Fruit fly (Drosophila melanogaster) whole organism: ENCODE data around the gene CG13364.
"Not testable (repeated sequence)": the region's sequence is repeated elsewhere in the genome, so short reads cannot be mapped to it uniquely, and the experiment has no call there.

Experiments used
- CG8478 ChIP-seq: fragments of >200 bp; optimal IDR thresholded peaks from 2 replicates; lab custom pipeline; 2018; ENCODE audit warnings: inconsistent platforms
- Dll ChIP-seq: fragments of >200 bp; optimal IDR thresholded peaks from 2 replicates; lab custom pipeline; 2017
- EcR ChIP-seq, 2 experiments: fragments of >200 bp; optimal IDR thresholded peaks; 2 replicates each; lab custom pipeline; 2017; ENCODE audit warnings: missing biosample characterization in 2 of 2, missing genetic modification characterization in 2 of 2, missing genetic modification reagents in 2 of 2
- pan ChIP-seq: fragments of >200 bp; optimal IDR thresholded peaks from 2 replicates; lab custom pipeline; 2017
- psq ChIP-seq: fragments of >200 bp; optimal IDR thresholded peaks from 2 replicates; lab custom pipeline; 2017
- usp ChIP-seq: fragments of >200 bp; optimal IDR thresholded peaks from 2 replicates; lab custom pipeline; 2017; ENCODE audit warnings: missing biosample characterization, missing genetic modification characterization, mixed read lengths

The CG13364 gene

DNA sequence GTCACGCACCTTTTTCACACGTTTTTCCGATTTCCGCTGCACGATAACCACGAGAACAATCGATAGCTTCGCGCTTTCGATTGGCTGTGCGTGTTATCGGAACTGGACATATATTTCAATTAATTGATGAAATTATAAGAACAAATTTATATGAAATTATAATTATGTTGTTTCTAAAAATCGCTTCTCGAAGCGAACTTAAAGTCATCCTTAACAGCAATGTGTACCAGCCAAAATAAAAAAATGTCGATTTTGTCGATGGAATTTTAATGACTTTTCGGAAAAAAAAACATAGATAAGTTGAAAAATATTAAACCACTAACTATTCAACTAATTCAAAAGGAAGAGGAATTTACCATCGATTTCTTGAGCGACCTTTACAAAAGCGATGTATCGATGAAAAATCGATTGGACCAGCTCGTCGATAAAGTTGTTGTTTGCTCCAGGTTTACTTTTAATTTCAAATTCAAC, at the start of gene CG13364, which contains the start of gene Hinfp:
Gene CG13364, minus strand, starts transcription at position 47 of the 471 bp plus-strand sequence.
Gene Hinfp, plus strand, starts transcription at position 386 of the 471 bp plus-strand sequence.
- TF ChIP-seq CG8478 (lab: Kevin White, UChicago) (no peak), EcR (GFP tag; optimal IDR thresholded peaks at IDR 0.05; lab: Kevin White, UChicago) (no peak), pan (lab: Kevin White, UChicago) (no peak)

DNA sequence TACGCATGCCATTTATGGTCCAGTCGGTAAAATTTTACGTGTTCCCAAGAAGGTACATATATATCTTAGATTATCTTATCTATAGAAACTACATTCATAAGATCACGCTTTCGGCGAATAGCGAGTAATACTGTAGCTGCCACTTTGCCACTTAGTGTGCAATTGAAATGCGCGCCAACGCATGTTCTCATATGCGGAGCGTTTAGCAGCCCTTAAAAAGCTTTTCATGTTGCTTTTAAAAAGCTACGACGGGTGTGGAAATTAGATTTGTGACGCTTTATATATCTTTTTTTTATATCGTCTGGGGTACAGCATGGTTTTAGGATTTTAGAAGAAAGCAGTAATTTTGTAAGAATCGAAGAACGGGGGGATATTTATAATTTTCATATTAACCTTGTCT, 33.0 kb upstream of the CG13364 start:
- TF ChIP-seq CG8478 (lab: Kevin White, UChicago) (no peak), Dll (lab: Kevin White, UChicago) (no peak), psq (lab: Kevin White, UChicago) (no peak), pan (lab: Kevin White, UChicago) (no peak)

DNA sequence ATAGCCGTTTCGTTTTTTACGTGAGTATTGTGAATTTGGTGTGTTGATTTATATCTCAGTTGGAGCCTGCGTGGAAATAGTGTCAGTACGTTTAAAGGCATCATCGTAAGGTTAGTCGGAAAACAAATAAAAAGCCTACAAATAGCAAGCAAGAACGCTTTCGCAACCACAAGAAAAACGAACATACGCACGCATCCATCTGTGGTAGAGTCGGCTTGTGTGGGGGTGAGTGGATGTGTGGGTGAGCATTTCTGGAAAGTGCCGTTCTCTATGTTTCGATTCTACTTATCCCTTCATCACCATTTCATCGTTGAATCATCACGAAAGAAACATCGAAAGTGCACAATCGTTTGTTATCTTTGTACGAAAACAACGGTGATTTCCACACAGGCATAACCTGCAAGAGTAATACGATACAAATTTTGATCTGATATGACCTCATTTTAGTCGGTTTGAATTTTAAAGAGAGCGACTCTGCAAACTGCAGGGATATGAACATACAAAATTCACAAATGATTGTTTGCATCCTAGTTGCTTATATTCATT, 31.4 kb upstream of the CG13364 start:
- TF ChIP-seq pan (lab: Kevin White, UChicago) (no peak), CG8478 (lab: Kevin White, UChicago) (no peak), EcR (GFP tag; optimal IDR thresholded peaks at IDR 0.05; lab: Kevin White, UChicago) (no peak), usp (GFP tag; lab: Kevin White, UChicago) (no peak), Dll (lab: Kevin White, UChicago) (no peak), psq (lab: Kevin White, UChicago) (no peak)

DNA sequence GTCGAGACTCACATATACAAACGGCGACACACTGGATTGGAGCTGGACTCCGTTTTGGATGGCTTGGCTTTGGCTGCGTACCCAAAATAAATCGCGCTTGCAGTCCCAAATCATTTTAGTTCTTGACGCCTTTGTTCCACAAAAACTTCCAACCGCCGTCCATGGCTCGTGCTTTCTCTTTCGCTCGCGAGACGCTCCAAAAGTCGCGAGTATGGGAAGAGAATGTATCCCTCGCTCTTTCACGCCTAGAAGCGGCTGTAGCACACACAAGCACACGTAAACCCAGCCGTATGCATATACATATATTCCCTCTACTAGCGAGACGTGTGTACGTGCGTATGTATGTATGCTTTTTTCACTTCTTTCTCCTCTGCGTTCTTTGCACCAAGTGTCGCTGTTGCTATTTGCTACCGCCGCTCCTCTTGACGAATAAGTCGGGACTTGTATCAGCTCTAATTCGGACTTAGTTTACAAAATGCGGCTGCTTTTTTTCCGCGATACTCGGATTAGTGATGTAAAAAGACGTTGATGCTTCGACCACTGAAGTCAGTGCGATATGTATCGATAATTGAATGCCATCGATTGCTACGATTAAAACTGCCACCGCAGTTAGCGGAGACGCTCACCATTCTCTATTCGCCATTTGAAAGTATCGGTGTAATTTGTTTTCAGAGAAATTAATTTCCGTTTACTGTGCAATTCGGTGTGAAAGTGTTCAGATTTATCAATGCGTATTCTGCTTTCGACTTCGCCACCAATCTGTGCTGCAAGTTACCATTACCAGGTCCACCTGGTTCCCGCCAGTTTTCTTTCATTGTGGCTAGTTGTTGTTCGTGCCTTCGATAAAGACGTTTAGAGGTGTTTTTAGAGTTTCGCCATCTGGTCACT, 30.7 kb upstream of the CG13364 start, which contains the start of the genes Hmt4-20 and SkpA:
Gene Hmt4-20, minus strand, starts transcription at position 542 of the 888 bp plus-strand sequence.
Gene SkpA, plus strand, starts transcription at position 623 of the 888 bp plus-strand sequence.
- TF ChIP-seq Dll (lab: Kevin White, UChicago): no peak
- peak; percentile 44 for TF ChIP-seq CG8478 (lab: Kevin White, UChicago)

DNA sequence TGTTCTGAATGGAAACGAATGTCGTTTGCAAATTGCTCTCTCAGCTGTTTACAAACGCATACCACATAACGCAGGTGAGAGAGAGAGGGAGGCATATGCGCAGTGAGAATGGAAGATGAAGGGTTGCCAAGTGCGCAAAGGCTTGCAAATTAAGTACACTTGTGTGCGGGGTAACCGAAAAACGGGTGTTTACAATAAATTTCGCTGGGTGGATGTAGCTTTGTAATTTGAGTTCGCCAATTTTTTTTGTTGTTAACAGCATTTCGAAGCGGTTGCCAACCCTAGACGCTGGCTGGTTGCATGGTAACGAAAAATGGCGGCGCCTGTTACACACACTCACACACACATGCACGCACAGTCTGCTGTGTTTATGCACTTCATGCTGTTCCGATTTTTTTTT, 29.9 kb upstream of the CG13364 start:
- TF ChIP-seq pan (lab: Kevin White, UChicago) (no peak), CG8478 (lab: Kevin White, UChicago) (no peak), Dll (lab: Kevin White, UChicago) (no peak), EcR (GFP tag; optimal IDR thresholded peaks at IDR 0.05; lab: Kevin White, UChicago) (no peak), usp (GFP tag; lab: Kevin White, UChicago) (no peak), psq (lab: Kevin White, UChicago) (no peak)

DNA sequence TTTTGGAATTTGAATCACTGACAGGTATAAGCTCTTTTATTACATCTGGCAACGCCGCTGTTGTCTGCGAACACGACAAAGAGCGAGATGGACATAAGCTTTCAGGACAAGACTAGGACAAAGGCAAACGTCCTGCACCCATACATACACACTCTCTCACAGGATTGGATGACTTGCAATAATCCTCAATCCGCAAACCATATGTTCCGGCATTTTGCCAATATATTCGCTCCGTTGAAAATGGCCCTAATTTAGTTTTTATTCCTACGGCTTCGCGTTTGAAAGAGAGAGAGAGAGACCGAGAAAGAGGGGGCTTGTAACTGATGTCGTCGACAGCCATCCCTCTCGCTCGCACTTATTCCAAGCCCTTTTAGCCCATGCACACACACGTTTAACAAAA, 29.2 kb upstream of the CG13364 start:
- TF ChIP-seq pan (lab: Kevin White, UChicago) (no peak), psq (lab: Kevin White, UChicago) (no peak), Dll (lab: Kevin White, UChicago) (no peak), CG8478 (lab: Kevin White, UChicago) (peak; percentile 46), EcR (GFP tag; optimal IDR thresholded peaks at IDR 0.05; lab: Kevin White, UChicago) (no peak)

DNA sequence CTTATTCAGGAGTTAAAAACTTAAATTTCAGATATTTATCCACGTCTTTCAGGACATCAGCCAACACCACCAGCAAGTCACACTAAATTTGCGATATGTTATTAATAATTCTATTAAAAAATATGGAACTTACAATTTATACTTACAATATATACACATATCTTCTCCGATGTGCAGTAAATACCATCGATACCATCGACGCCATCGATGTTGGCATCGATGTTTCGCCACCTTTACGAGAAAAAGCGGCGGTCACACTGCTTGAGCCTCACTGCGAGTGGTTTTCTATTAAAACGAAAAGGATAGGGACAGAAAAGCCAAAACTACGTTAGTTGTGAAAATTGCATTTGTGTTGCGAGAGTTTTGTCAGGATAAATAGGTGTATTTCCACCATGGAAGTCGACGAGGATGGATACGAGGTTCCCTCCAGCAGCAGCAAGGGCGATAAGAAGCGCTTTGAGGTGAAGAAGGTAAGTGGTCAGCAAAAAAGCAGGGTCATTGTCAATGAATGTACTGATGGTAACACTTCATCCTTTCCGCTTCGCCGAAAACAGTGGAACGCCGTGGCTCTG, 22.1 kb upstream of the CG13364 start, which contains the start of gene Roc1a:
Gene Roc1a, plus strand, starts transcription at position 249 of the 572 bp plus-strand sequence.
- no peak for TF ChIP-seq CG8478 (lab: Kevin White, UChicago)
- TF ChIP-seq psq (lab: Kevin White, UChicago): no peak
- no peak for TF ChIP-seq Dll (lab: Kevin White, UChicago)

DNA sequence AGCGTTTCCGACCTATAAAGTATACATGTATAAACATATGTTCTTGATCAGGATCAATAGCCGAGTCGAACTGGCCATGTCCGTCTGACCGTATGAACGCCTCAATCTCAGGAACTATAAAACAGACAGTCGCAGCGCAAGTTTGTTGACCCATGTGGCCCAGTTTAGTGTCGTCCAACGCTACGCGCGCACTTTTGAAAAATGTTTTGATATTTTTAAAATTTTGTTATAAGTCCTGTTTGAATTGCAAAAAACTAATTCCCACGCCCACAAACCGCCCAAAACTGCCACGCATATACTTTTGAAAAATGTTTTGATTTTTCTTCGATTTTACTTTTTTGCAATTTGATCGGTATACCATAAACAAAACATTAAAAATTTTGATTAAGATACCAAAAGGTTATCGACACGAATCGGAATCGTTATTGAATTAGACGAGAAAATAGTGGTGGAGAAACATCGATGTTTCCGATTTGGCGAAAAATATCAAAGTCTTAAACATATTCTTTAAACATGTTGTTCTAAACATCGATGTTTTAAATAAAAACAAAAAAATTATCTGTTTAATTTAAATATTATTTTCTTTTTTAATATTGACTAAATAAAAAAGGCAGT, 21.5 kb upstream of the CG13364 start:
- TF ChIP-seq pan (lab: Kevin White, UChicago): no peak
- TF ChIP-seq Dll (lab: Kevin White, UChicago): no peak
- TF ChIP-seq EcR (GFP tag; optimal IDR thresholded peaks at IDR 0.05; lab: Kevin White, UChicago): no peak
- no peak for TF ChIP-seq CG8478 (lab: Kevin White, UChicago)
- no peak for TF ChIP-seq usp (GFP tag; lab: Kevin White, UChicago)
- TF ChIP-seq psq (lab: Kevin White, UChicago): no peak

DNA sequence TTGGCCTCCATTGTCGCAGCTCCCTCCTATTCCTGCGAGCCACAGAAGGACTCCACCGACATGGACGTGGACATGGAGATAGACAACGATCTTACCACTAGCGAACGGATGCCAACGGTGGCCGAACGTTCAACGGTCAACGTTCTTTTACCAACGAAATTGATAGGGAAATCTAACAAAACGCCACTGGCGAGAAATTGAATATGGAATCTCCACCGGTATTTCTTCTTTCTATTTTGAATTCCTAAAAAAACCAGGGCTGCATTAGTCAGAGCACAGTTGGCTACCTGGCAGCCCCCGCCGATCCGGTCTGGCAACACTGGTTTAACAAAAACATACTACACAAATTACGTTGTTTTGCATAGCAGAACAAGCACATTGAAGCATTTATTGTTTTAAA, 19.5 kb upstream of the CG13364 start, which contains the start of gene CG13367:
Gene CG13367, plus strand, starts transcription at position 301 of the 400 bp plus-strand sequence.
- not testable (repeated sequence) for TF ChIP-seq pan (lab: Kevin White, UChicago); CG8478 (lab: Kevin White, UChicago); usp (GFP tag; lab: Kevin White, UChicago)

DNA sequence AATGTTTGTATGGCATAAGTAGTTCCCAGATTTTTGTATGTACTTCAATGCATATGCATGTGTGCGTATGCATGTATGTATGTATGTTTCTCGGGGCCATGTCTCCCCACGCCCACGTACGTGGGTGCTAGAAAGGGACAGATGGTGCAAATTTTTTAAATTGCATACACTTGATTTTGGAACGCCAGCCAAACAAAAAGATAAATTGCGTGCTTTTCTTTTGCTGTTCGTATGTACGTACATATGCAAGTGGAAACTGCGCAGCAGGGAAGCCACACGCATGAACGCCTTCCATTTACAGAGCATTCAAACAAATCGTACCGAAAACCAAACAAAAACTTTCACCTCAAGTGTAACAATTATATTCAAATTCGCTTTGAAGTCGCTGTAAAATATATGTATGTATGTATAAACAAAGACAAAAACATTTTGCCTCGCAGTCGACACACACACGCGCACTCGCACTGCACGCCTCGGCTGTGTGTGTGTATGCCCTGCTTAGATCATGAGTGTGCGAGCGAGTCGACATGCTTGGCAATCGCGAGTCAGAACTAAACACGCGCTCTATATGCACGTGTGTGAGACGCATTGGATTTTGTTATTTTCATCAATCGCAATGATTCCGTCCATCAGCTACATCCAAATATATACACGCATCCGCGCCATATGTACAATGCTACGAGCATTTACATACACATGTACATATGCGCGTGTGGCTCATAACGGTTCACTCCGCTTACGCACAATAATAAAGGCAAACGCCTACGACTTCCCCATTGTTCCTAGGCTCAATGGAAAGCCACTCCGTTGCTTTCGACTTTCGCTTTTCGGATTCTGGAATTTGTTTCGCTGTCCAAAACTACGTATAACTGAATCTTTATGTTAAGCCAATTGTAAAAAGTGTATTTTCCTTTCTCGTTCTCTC, 11.9 kb upstream of the CG13364 start:
- TF ChIP-seq psq (lab: Kevin White, UChicago): no peak
- TF ChIP-seq pan (lab: Kevin White, UChicago): no peak
- TF ChIP-seq EcR (GFP tag; optimal IDR thresholded peaks at IDR 0.05; lab: Kevin White, UChicago): no peak
- peak; percentile 29 for TF ChIP-seq CG8478 (lab: Kevin White, UChicago)
- TF ChIP-seq usp (GFP tag; lab: Kevin White, UChicago): no peak
- no peak for TF ChIP-seq Dll (lab: Kevin White, UChicago)
